Worm (Caenorhabditis elegans) whole organism, young adult: Measurements from ENCODE around the gene K02E11.7.

Source experiments
- B0261.1 ChIP-seq: sonication (generic microtip); optimal IDR thresholded peaks from 2 replicates; lab custom pipeline; 2016; ENCODE audit warnings: mild to moderate bottlenecking, missing genetic modification characterization, moderate library complexity, missing compliant biosample characterization
- C17E4.6 ChIP-seq: fragments of 200-800 bp; sonication (Bioruptor generic); IDR thresholded peaks from 2 replicates; pipeline ENCODE4 v1.3.6; 2022; ENCODE audit warnings: missing genetic modification reagents, missing genetic modification characterization, missing compliant biosample characterization
- D2030.7 ChIP-seq: fragments of 200-800 bp; sonication (Bioruptor generic); IDR thresholded peaks from 2 replicates; pipeline ENCODE4 v1.3.6; 2022; ENCODE audit warnings: missing genetic modification reagents, missing genetic modification characterization, missing compliant biosample characterization
- F10E7.11 ChIP-seq: sonication (generic microtip); optimal IDR thresholded peaks from 2 replicates; lab custom pipeline; 2017; ENCODE audit warnings: mild to moderate bottlenecking, missing genetic modification characterization, moderate library complexity, missing compliant biosample characterization
- F39B2.1 ChIP-seq: fragments of 200-800 bp; sonication (Bioruptor generic); IDR thresholded peaks from 2 replicates; pipeline ENCODE4 v1.3.6; 2022; ENCODE audit warnings: missing genetic modification reagents, missing genetic modification characterization, missing compliant biosample characterization
- F57C9.4 ChIP-seq: sonication (generic microtip); optimal IDR thresholded peaks from 2 replicates; lab custom pipeline; 2017; ENCODE audit warnings: mild to moderate bottlenecking, missing genetic modification characterization, missing compliant biosample characterization
- K12H6.12 ChIP-seq: fragments of 200-800 bp; sonication (Bioruptor generic); optimal IDR thresholded peaks from 2 replicates; lab custom pipeline; 2018; ENCODE audit warnings: mild to moderate bottlenecking, missing genetic modification characterization, missing compliant biosample characterization
- T07F8.4 ChIP-seq: sonication (generic microtip); optimal IDR thresholded peaks from 2 replicates; lab custom pipeline; 2016; ENCODE audit warnings: mild to moderate bottlenecking, missing genetic modification characterization, moderate library complexity, missing compliant biosample characterization
- Y53F4B.3 ChIP-seq: fragments of 200-800 bp; sonication (Bioruptor generic); IDR thresholded peaks from 2 replicates; pipeline ENCODE4 v1.3.6; 2022; ENCODE audit warnings: missing genetic modification reagents, missing genetic modification characterization, missing compliant biosample characterization
- Y56A3A.18 ChIP-seq: fragments of 200-800 bp; sonication (Bioruptor generic); IDR thresholded peaks from 2 replicates; pipeline ENCODE4 v1.3.6; 2022; ENCODE audit warnings: missing genetic modification reagents, missing genetic modification characterization, missing compliant biosample characterization
- Y67H2A.10 ChIP-seq: fragments of 200-800 bp; sonication (Bioruptor generic); conservative IDR thresholded peaks from 2 replicates; pipeline ENCODE4 v1.3.6; 2022; ENCODE audit warnings: missing genetic modification reagents, missing genetic modification characterization, missing compliant biosample characterization
- Y79H2A.3 ChIP-seq: fragments of 200-800 bp; sonication (Bioruptor generic); conservative IDR thresholded peaks from 2 replicates; pipeline ENCODE4 v1.3.6; 2022; ENCODE audit warnings: missing genetic modification reagents, missing genetic modification characterization, missing compliant biosample characterization
- attf-3 ChIP-seq: fragments of 200-800 bp; sonication (Bioruptor generic); conservative IDR thresholded peaks from 2 replicates; pipeline ENCODE4 v1.3.6; 2022; ENCODE audit warnings: missing genetic modification reagents, missing genetic modification characterization, missing compliant biosample characterization
- bed-1 ChIP-seq: fragments of 200-800 bp; sonication (Bioruptor generic); IDR thresholded peaks from 2 replicates; pipeline ENCODE4 v1.3.6; 2022; ENCODE audit warnings: missing genetic modification reagents, missing genetic modification characterization, missing compliant biosample characterization
- cebp-2 ChIP-seq: fragments of 200-800 bp; sonication (Bioruptor generic); IDR thresholded peaks from 2 replicates; pipeline ENCODE4 v1.3.6; 2022; ENCODE audit warnings: missing genetic modification characterization, missing compliant biosample characterization
- ceh-100 ChIP-seq: fragments of 200-800 bp; sonication (Bioruptor generic); IDR thresholded peaks from 2 replicates; pipeline ENCODE4 v1.3.6; 2022; ENCODE audit warnings: missing genetic modification reagents, missing genetic modification characterization, missing compliant biosample characterization
- ceh-40 ChIP-seq: fragments of 200-800 bp; sonication (Bioruptor generic); IDR thresholded peaks from 2 replicates; pipeline ENCODE4 v1.3.6; 2022; ENCODE audit warnings: missing genetic modification characterization, missing compliant biosample characterization
- ceh-58 ChIP-seq: fragments of 200-800 bp; sonication (Bioruptor generic); IDR thresholded peaks from 2 replicates; pipeline ENCODE4 v1.3.6; 2022; ENCODE audit warnings: missing genetic modification characterization, missing compliant biosample characterization
- chd-7 ChIP-seq: sonication (generic microtip); optimal IDR thresholded peaks from 2 replicates; lab custom pipeline; 2016; ENCODE audit warnings: mild to moderate bottlenecking, missing genetic modification characterization, moderate library complexity, missing compliant biosample characterization
- die-1 ChIP-seq: sonication (generic microtip); optimal IDR thresholded peaks from 2 replicates; lab custom pipeline; 2016; ENCODE audit warnings: missing genotype, mild to moderate bottlenecking, missing genetic modification characterization, missing compliant biosample characterization
- egrh-3 ChIP-seq: fragments of 200-800 bp; sonication (Bioruptor generic); IDR thresholded peaks from 2 replicates; pipeline ENCODE4 v1.3.6; 2022; ENCODE audit warnings: missing genetic modification reagents, missing genetic modification characterization, missing compliant biosample characterization
- ets-4 ChIP-seq: fragments of 200-800 bp; sonication (Bioruptor generic); optimal IDR thresholded peaks from 2 replicates; lab custom pipeline; 2018; ENCODE audit warnings: mild to moderate bottlenecking, missing genetic modification characterization, missing compliant biosample characterization
- hmg-20 ChIP-seq: fragments of 200-800 bp; sonication (Bioruptor generic); IDR thresholded peaks from 2 replicates; pipeline ENCODE4 v1.3.6; 2022; ENCODE audit warnings: missing genetic modification reagents, missing genetic modification characterization, missing compliant biosample characterization
- hrde-1 ChIP-seq: sonication (generic microtip); optimal IDR thresholded peaks from 2 replicates; lab custom pipeline; 2016; ENCODE audit warnings: missing genetic modification characterization, mild to moderate bottlenecking, missing compliant biosample characterization, moderate library complexity, missing genotype, missing genetic modification reagents, borderline replicate concordance
- lin-26 ChIP-seq: fragments of 200-800 bp; sonication (Bioruptor generic); IDR thresholded peaks from 2 replicates; pipeline ENCODE4 v1.3.6; 2022; ENCODE audit warnings: missing genetic modification reagents, missing genetic modification characterization, missing compliant biosample characterization
- madf-6 ChIP-seq: fragments of 200-800 bp; sonication (Bioruptor generic); IDR thresholded peaks from 2 replicates; pipeline ENCODE4 v1.3.6; 2022; ENCODE audit warnings: missing genetic modification reagents, missing genetic modification characterization, missing compliant biosample characterization
- madf-8 ChIP-seq: fragments of 200-800 bp; sonication (Bioruptor generic); conservative IDR thresholded peaks from 2 replicates; pipeline ENCODE4 v1.3.6; 2022; ENCODE audit warnings: missing genetic modification reagents, missing genetic modification characterization, missing compliant biosample characterization
- mel-28 ChIP-seq: sonication (generic microtip); optimal IDR thresholded peaks from 2 replicates; lab custom pipeline; 2016; ENCODE audit warnings: borderline replicate concordance, mild to moderate bottlenecking, missing genetic modification characterization, missing compliant biosample characterization
- nfyb-1 ChIP-seq: fragments of 200-800 bp; sonication (Bioruptor generic); IDR thresholded peaks from 2 replicates; pipeline ENCODE4 v1.3.6; 2022; ENCODE audit warnings: missing genetic modification reagents, missing genetic modification characterization, missing compliant biosample characterization
- nhr-80 ChIP-seq: sonication (generic microtip); optimal IDR thresholded peaks from 2 replicates; lab custom pipeline; 2016; ENCODE audit warnings: missing genetic modification characterization, missing compliant biosample characterization
- pbrm-1 ChIP-seq: fragments of 200-800 bp; sonication (Bioruptor generic); IDR thresholded peaks from 2 replicates; pipeline ENCODE4 v1.3.6; 2022; ENCODE audit warnings: missing genetic modification reagents, missing genetic modification characterization, missing compliant biosample characterization
- rcor-1 ChIP-seq: fragments of 200-800 bp; sonication (Bioruptor generic); IDR thresholded peaks from 2 replicates; pipeline ENCODE4 v1.3.6; 2022; ENCODE audit warnings: missing genetic modification reagents, missing genetic modification characterization, missing compliant biosample characterization
- rpc-1 ChIP-seq, 2 experiments: fragments of 150-350 bp in 1 of 2; sonication (generic microtip) in 1 of 2; optimal IDR thresholded peaks; 2 replicates each; lab custom pipeline; 2014 to 2018; ENCODE audit warnings: missing biosample characterization in 1 of 2, missing genetic modification characterization in 1 of 2, missing genetic modification reagents in 1 of 2, missing genotype in 1 of 2
- snpc-1.1 ChIP-seq: sonication (generic microtip); optimal IDR thresholded peaks from 2 replicates; lab custom pipeline; 2017; ENCODE audit warnings: missing genetic modification characterization, mild to moderate bottlenecking, missing compliant biosample characterization, antibody characterized with exemption, moderate library complexity, missing genotype, missing genetic modification reagents; ENCODE audit not compliant: insufficient read depth
- snpc-1.3 ChIP-seq: sonication (generic microtip); optimal IDR thresholded peaks from 2 replicates; lab custom pipeline; 2017; ENCODE audit warnings: missing genetic modification characterization, mild to moderate bottlenecking, missing compliant biosample characterization, antibody characterized with exemption, moderate library complexity, missing genotype, missing genetic modification reagents; ENCODE audit not compliant: insufficient read depth
- tbp1 ChIP-seq: fragments of 200-800 bp; sonication (Bioruptor generic); optimal IDR thresholded peaks from 2 replicates; lab custom pipeline; 2018; ENCODE audit warnings: mild to moderate bottlenecking, missing genetic modification characterization, missing compliant biosample characterization
- tbx-9 ChIP-seq: sonication (generic microtip); optimal IDR thresholded peaks from 2 replicates; lab custom pipeline; 2016; ENCODE audit warnings: borderline replicate concordance, missing genetic modification characterization, inconsistent platforms, missing compliant biosample characterization
- tlf-1 ChIP-seq: fragments of 200-800 bp; sonication (Bioruptor generic); optimal IDR thresholded peaks from 2 replicates; lab custom pipeline; 2018; ENCODE audit warnings: mild to moderate bottlenecking, missing genetic modification characterization, missing compliant biosample characterization
- ztf-18 ChIP-seq: sonication (generic microtip); optimal IDR thresholded peaks from 2 replicates; lab custom pipeline; 2016; ENCODE audit warnings: missing genotype, mild to moderate bottlenecking, missing genetic modification characterization, missing compliant biosample characterization
- ztf-28 ChIP-seq: fragments of 200-800 bp; sonication (Bioruptor generic); IDR thresholded peaks from 2 replicates; pipeline ENCODE4 v1.3.6; 2022; ENCODE audit warnings: missing genetic modification reagents, missing genetic modification characterization, missing compliant biosample characterization

The K02E11.7 gene

ce11 chrV:14237447-14237846 lies 16.7 kb downstream of the K02E11.7 start (continued):
- peak; percentile 81 for TF ChIP-seq tbp1 (GFP tag; lab: Kevin White, UChicago)
- peak; percentile 52 for TF ChIP-seq B0261.1 (tag; lab: Kevin White, UChicago)
- peak; percentile 71 for TF ChIP-seq madf-6 (GFP tag; lab: Robert Waterston, UW)
- 0 out of 2 replicates have a peak, but pooled peaks have one; percentile 29 for TF ChIP-seq ztf-28 (GFP tag; lab: Robert Waterston, UW)
- TF ChIP-seq ceh-58 (GFP tag; lab: Robert Waterston, UW): peak; percentile 95
- 0 out of 2 replicates have a peak, but pooled peaks have one; percentile 35 for TF ChIP-seq attf-3
- TF ChIP-seq Y79H2A.3 (GFP tag; lab: Robert Waterston, UW): 0 out of 2 replicates have a peak, but pooled peaks have one; percentile 18
- 0 out of 2 replicates have a peak, but pooled peaks have one; percentile 21 for TF ChIP-seq C17E4.6 (GFP tag; lab: Robert Waterston, UW)
- peak; percentile 80 for TF ChIP-seq Y56A3A.18
- TF ChIP-seq nfyb-1 (GFP tag; lab: Robert Waterston, UW): peak; percentile 57; the same call in 1 of the 2 replicates
- TF ChIP-seq Y67H2A.10 (GFP tag; lab: Robert Waterston, UW): 0 out of 2 replicates have a peak, but pooled peaks have one; percentile 9
- 0 out of 2 replicates have a peak, but pooled peaks have one; percentile 78 for TF ChIP-seq bed-1 (GFP tag; lab: Robert Waterston, UW)
- TF ChIP-seq ceh-40 (GFP tag; lab: Robert Waterston, UW): peak; percentile 68; the same call in 1 of the 2 replicates
- TF ChIP-seq ceh-100 (GFP tag; lab: Robert Waterston, UW): peak; percentile 67; the same call in 1 of the 2 replicates
- TF ChIP-seq D2030.7: peak; percentile 94
- peak; percentile 99 for TF ChIP-seq lin-26
- peak; percentile 46 for TF ChIP-seq egrh-3 (GFP tag; lab: Robert Waterston, UW)
- peak; percentile 59 for TF ChIP-seq rcor-1 (GFP tag; lab: Robert Waterston, UW)
- TF ChIP-seq cebp-2: peak; percentile 96

ce11 chrV:14235942-14236341 lies 18.2 kb downstream of the K02E11.7 start, which contains the start of gene ent-3:
TSS of gene ent-3 (minus strand) at chrV:14236042.
- TF ChIP-seq madf-6 (GFP tag; lab: Robert Waterston, UW) (no peak), K12H6.12 (tag; lab: Kevin White, UChicago) (no peak), T07F8.4 (tag; lab: Kevin White, UChicago) (no peak), snpc-1.1 (tag; lab: Kevin White, UChicago) (no peak), hrde-1 (tag; lab: Kevin White, UChicago) (no peak), F57C9.4 (tag; lab: Kevin White, UChicago) (no peak), mel-28 (tag; lab: Kevin White, UChicago) (no peak), nfyb-1 (GFP tag; lab: Robert Waterston, UW) (no peak), tlf-1 (no peak), ceh-58 (GFP tag; lab: Robert Waterston, UW) (no peak)

ce11 chrV:14231656-14232055 lies 22.5 kb downstream of the K02E11.7 start:
- TF ChIP-seq ets-4 (GFP tag; lab: Kevin White, UChicago) (no peak), nhr-80 (tag; lab: Kevin White, UChicago) (peak; percentile 22)

- TF ChIP-seq ets-4 (GFP tag; lab: Kevin White, UChicago): no peak
- no peak for TF ChIP-seq madf-8
- peak; percentile 51; the same call in 1 of the 2 replicates for TF ChIP-seq D2030.7
- peak; percentile 54 for TF ChIP-seq snpc-1.3 (tag; lab: Kevin White, UChicago)
- TF ChIP-seq tbx-9 (tag; lab: Kevin White, UChicago): no peak
- peak; percentile 37 for TF ChIP-seq die-1 (tag; lab: Kevin White, UChicago)
- peak; percentile 61; the same call in 1 of the 2 replicates for TF ChIP-seq pbrm-1
- no peak for TF ChIP-seq tlf-1
- no peak for TF ChIP-seq F39B2.1 (GFP tag; lab: Robert Waterston, UW)
- TF ChIP-seq Y53F4B.3 (GFP tag; lab: Robert Waterston, UW): no peak
- peak; percentile 1 for TF ChIP-seq chd-7 (tag; lab: Kevin White, UChicago)
- peak; percentile 55 for TF ChIP-seq rpc-1 (optimal IDR thresholded peaks at IDR 0.05; lab: Kevin White, UChicago)
- TF ChIP-seq rpc-1 (tag; optimal IDR thresholded peaks at IDR 0.05; lab: Kevin White, UChicago): peak; percentile 80
- TF ChIP-seq hmg-20 (GFP tag; lab: Robert Waterston, UW): no peak
- no peak for TF ChIP-seq F10E7.11 (tag; lab: Kevin White, UChicago)
- TF ChIP-seq ztf-18 (tag; lab: Kevin White, UChicago): peak; percentile 31
Observed at ce11 chrV:14230788-14231583, 23.1 kb downstream of the K02E11.7 start.
